Worm (Caenorhabditis elegans) whole organism, early embryonic: ENCODE data around the gene rps-29.

ENCODE experiments used
- B0310.2 ChIP-seq: sonication (generic microtip); optimal IDR thresholded peaks from 2 replicates; lab custom pipeline; 2016; ENCODE audit warnings: mild to moderate bottlenecking, missing genetic modification characterization, missing compliant biosample characterization
- F13C5.2 ChIP-seq: sonication (generic microtip); optimal IDR thresholded peaks from 2 replicates; lab custom pipeline; 2017; ENCODE audit warnings: mild to moderate bottlenecking, missing genetic modification characterization, inconsistent platforms, missing compliant biosample characterization
- ama-1 ChIP-seq: fragments of 150-350 bp; optimal IDR thresholded peaks from 2 replicates; lab custom pipeline; 2014
- ceh-13 ChIP-seq: fragments of 200-800 bp; sonication (Bioruptor generic); optimal IDR thresholded peaks from 2 replicates; lab custom pipeline; 2018; ENCODE audit warnings: mild to moderate bottlenecking, missing genetic modification characterization, missing compliant biosample characterization
- ceh-36 ChIP-seq: sonication (generic microtip); optimal IDR thresholded peaks from 2 replicates; lab custom pipeline; 2016; ENCODE audit warnings: missing genetic modification characterization, inconsistent platforms, missing compliant biosample characterization
- flt-1 ChIP-seq: fragments of 200-800 bp; sonication (Bioruptor generic); IDR thresholded peaks from 2 replicates; pipeline ENCODE4 v1.3.6; 2022; ENCODE audit warnings: missing genetic modification characterization, missing compliant biosample characterization
- hmg-4 ChIP-seq: fragments of 200-800 bp; sonication (Bioruptor generic); optimal IDR thresholded peaks from 2 replicates; lab custom pipeline; 2018; ENCODE audit warnings: mild to moderate bottlenecking, missing genetic modification characterization, missing compliant biosample characterization
- hnd-1 ChIP-seq: sonication (generic microtip); optimal IDR thresholded peaks from 2 replicates; lab custom pipeline; 2016; ENCODE audit warnings: missing genetic modification characterization, missing compliant biosample characterization
- pes-1 ChIP-seq: fragments of 200-800 bp; sonication (Bioruptor generic); IDR thresholded peaks from 2 replicates; pipeline ENCODE4 v1.3.6; 2022; ENCODE audit warnings: missing genetic modification reagents, missing genetic modification characterization, missing compliant biosample characterization
- scrt-1 ChIP-seq: fragments of 200-800 bp; sonication (Bioruptor generic); IDR thresholded peaks from 2 replicates; pipeline ENCODE4 v1.3.6; 2022; ENCODE audit warnings: missing genetic modification characterization, missing compliant biosample characterization
- sea-1 ChIP-seq: fragments of 200-800 bp; sonication (Bioruptor generic); conservative IDR thresholded peaks from 2 replicates; pipeline ENCODE4 v1.3.6; 2022; ENCODE audit warnings: missing genetic modification characterization, missing compliant biosample characterization
- tbx-37 ChIP-seq: fragments of 200-800 bp; sonication (Bioruptor generic); conservative IDR thresholded peaks from 2 replicates; pipeline ENCODE4 v1.3.6; 2022; ENCODE audit warnings: missing genetic modification reagents, missing genetic modification characterization, missing compliant biosample characterization
- tra-4 ChIP-seq: sonication (generic microtip); optimal IDR thresholded peaks from 2 replicates; lab custom pipeline; 2017; ENCODE audit warnings: missing genetic modification characterization, missing compliant biosample characterization

DNA sequence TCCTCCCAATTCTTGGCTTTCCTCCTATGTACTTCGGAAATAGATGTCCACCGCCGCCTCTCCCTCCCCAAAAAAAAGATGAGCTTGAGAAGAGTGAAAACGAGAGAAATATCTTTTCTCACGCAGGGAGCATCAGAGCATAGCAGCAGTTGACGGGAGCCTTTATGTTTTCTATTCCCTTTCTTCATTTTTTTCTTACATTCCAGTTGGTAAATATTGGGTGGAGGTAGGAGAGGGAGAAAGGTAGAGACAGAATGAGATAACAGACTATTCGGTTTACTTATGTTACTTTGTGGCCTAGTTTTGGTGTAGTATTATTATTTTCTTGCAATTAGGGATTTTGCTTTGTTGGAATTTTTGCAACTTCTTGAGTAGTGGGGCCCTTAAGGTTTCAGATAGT is 50.5 kb downstream of the rps-29 start:
- TF ChIP-seq pes-1 (GFP tag; lab: Robert Waterston, UW) (no peak), tra-4 (tag; lab: Kevin White, UChicago) (no peak), ceh-13 (GFP tag; lab: Kevin White, UChicago) (no peak), tbx-37 (GFP tag; lab: Robert Waterston, UW) (no peak), ama-1 (lab: Kevin White, UChicago) (no peak), hnd-1 (tag; lab: Kevin White, UChicago) (no peak), sea-1 (GFP tag; lab: Robert Waterston, UW) (no peak), flt-1 (GFP tag; lab: Robert Waterston, UW) (no peak), hmg-4 (no peak), B0310.2 (tag; lab: Kevin White, UChicago) (no peak), F13C5.2 (tag; lab: Kevin White, UChicago) (no peak), ceh-36 (no peak), scrt-1 (no peak)
